Fruit fly (Drosophila melanogaster): ENCODE data around the gene CG6770.

CG6770 gene

DNA sequence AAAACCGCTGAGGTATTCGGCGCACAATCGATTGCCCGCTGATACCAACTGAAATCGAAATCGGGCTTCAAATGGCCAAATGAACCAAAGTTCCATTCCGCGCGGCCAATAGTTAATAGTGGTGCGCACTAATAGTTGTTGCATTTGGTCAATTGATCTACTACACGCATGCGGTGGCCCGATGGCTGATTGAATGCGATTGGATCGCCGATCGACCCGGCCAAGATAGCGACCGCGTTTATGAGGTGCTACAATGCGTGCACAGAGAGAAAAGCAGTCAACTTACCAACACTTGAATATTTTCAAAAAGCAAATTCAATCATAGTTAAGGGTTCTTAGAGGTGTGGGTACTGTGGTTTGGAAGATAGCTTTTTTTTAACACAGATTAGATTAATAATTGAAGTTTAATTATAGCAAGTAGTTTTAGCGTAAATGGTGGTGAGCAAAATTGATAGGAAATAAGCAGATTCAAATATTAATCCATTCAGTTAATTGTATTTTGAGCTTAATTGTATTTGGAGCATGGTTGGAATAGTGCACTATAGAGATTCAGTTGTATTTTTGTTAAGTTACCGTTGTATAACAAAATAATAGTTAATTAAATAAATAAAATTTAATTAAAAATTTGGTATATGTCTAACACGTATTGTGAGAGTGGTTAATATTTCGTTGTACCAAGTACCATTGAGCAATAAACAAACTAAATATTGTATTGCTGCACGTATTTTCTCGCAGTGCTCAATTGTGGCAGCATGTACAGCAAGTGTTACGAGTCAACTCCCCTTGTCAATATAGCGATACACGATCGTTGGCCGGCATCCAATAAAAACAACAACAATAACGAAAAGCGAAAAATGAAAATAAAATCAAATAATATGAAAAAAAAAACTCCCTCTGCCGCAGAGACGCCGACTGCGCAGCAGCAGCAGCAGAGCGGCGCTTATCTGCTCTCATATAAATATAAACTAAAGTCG is 19.2 kb downstream of the CG6770 start (continued):
- TF ChIP-seq CG17912 (GFP tag; optimal IDR thresholded peaks at IDR 0.05) (no peak), jigr1 (GFP tag; IDR thresholded peaks at IDR 0.05) (no peak), slbo (GFP tag; IDR thresholded peaks at IDR 0.05) (peak; percentile 63), CG4707 (GFP tag; optimal IDR thresholded peaks at IDR 0.05) (no peak), CG11695 (GFP tag; IDR thresholded peaks at IDR 0.05) (peak; percentile 43; the same call in 1 of the 3 replicates), CkIIα-i1 (GFP tag; IDR thresholded peaks at IDR 0.05) (no peak), pum (GFP tag; optimal IDR thresholded peaks at IDR 0.05) (no peak), CG11456 (GFP tag; IDR thresholded peaks at IDR 0.05) (peak; percentile 68; the same call in 1 of the 3 replicates), p53 (GFP tag; optimal IDR thresholded peaks at IDR 0.05) (no peak), Med (GFP tag) (peak; percentile 75), Max (GFP tag; optimal IDR thresholded peaks at IDR 0.05) (peak; percentile 54), CG11398 (GFP tag; optimal IDR thresholded peaks at IDR 0.05) (peak; percentile 6), CG8359 (GFP tag; optimal IDR thresholded peaks at IDR 0.05; ENCODE audit: borderline replicate concordance) (no peak), Bgb (GFP tag; IDR thresholded peaks at IDR 0.05; ENCODE audit: partially characterized antibody) (0 out of 2 replicates have a peak, but pooled peaks have one; percentile 35), gcm (GFP tag; optimal IDR thresholded peaks at IDR 0.05) (peak; percentile 20), da (GFP tag; optimal IDR thresholded peaks at IDR 0.05) (peak; percentile 12), H2.0 (GFP tag; IDR thresholded peaks at IDR 0.05) (peak; percentile 52), CG10366 (GFP tag; IDR thresholded peaks at IDR 0.05) (peak; percentile 25; the same call in 1 of the 2 replicates), CG31388 (GFP tag; optimal IDR thresholded peaks at IDR 0.05) (no peak), NFAT (GFP tag; IDR thresholded peaks at IDR 0.05) (peak; percentile 38; the same call in 1 of the 2 replicates), lov (optimal IDR thresholded peaks at IDR 0.05) (no peak), lov (GFP tag; IDR thresholded peaks at IDR 0.05) (0 out of 3 replicates have a peak, but pooled peaks have one; percentile 14), CG10147 (GFP tag; optimal IDR thresholded peaks at IDR 0.05) (no peak), Adf1 (GFP tag; IDR thresholded peaks at IDR 0.05) (peak; percentile 97), bbx (GFP tag; IDR thresholded peaks at IDR 0.05; ENCODE audit: partially characterized antibody) (no peak), vfl (GFP tag; optimal IDR thresholded peaks at IDR 0.05) (no peak), CG15696 (tag; optimal IDR thresholded peaks at IDR 0.05) (no peak), slp2 (GFP tag; optimal IDR thresholded peaks at IDR 0.05) (no peak), CG30020 (tag; optimal IDR thresholded peaks at IDR 0.05) (peak; percentile 11), Spps (tag; optimal IDR thresholded peaks at IDR 0.05) (peak; percentile 24), wek (GFP tag; optimal IDR thresholded peaks at IDR 0.05) (peak; percentile 18), CG10959 (GFP tag; IDR thresholded peaks at IDR 0.05) (no peak), nerfin-2 (GFP tag; IDR thresholded peaks at IDR 0.05; ENCODE audit: partially characterized antibody) (no peak), Xbp1 (GFP tag; optimal IDR thresholded peaks at IDR 0.05) (peak; percentile 61), pfk (GFP tag; optimal IDR thresholded peaks at IDR 0.05) (no peak), CG32767 (GFP tag; IDR thresholded peaks at IDR 0.05) (0 out of 2 replicates have a peak, but pooled peaks have one; percentile 30), CG7745 (tag; optimal IDR thresholded peaks at IDR 0.05) (no peak), Lhr (GFP tag; optimal IDR thresholded peaks at IDR 0.05) (peak; percentile 8), cg (GFP tag; optimal IDR thresholded peaks at IDR 0.05) (no peak), zen2 (GFP tag; IDR thresholded peaks at IDR 0.05; ENCODE audit: partially characterized antibody) (0 out of 3 replicates have a peak, but pooled peaks have one; percentile 29), oc (tag; optimal IDR thresholded peaks at IDR 0.05) (peak; percentile 36), gsb (GFP tag; IDR thresholded peaks at IDR 0.05) (no peak), CG10543 (GFP tag; optimal IDR thresholded peaks at IDR 0.05) (peak; percentile 3), CG17186 (GFP tag; optimal IDR thresholded peaks at IDR 0.05) (no peak), lbe (GFP tag; optimal IDR thresholded peaks at IDR 0.05) (peak; percentile 24), BtbVII (GFP tag; optimal IDR thresholded peaks at IDR 0.05) (no peak), aop (GFP tag; IDR thresholded peaks at IDR 0.05) (no peak), Hsf (GFP tag; optimal IDR thresholded peaks at IDR 0.05) (peak; percentile 52)
